Fruit fly (Drosophila melanogaster) S2 (cell line): ENCODE measurements around the gene MtnE.

Source experiments
- CG8478 ChIP-seq: fragments of >200 bp; optimal IDR thresholded peaks from 2 replicates; lab custom pipeline; 2018
- CTCF ChIP-seq, 2 experiments: fragments of >200 bp; optimal IDR thresholded peaks; 2 replicates each; lab custom pipeline; 2018

- TF ChIP-seq CTCF (optimal IDR thresholded peaks at IDR 0.05; lab: Kevin White, UChicago) (no peak), CG8478 (lab: Kevin White, UChicago) (no peak)
Measured at dm6 chr3R:20504488-20504887, 30.0 kb downstream of the MtnE start, which contains the start of gene Or92a.
